Worm (Caenorhabditis elegans): ENCODE measurements around the gene Y116F11B.13.

Gene Y116F11B.13

DNA sequence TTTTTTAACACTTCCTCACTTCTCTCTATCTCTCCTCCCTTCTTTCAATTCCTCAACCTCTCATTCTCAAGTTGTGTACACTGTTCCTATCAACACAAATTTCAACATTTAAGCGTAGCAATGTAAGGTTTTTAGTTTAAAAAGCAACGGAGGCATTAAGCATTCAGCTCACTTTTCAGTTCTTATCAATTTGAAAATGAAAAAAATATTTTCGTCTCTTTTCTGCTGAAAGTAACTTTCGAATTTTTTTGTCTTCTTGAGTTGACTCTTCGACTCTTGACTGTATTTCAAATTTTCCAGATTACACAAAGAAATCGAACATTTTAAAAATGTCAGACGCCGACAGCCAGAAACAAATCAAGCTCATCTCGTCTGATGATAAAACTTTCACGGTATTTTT, 40.9 kb downstream of the Y116F11B.13 start, which contains the start of gene skr-4:
Gene skr-4, plus strand, starts transcription at position 301 of the 400 bp plus-strand sequence.
- no peak for TF ChIP-seq lin-32 (GFP tag; optimal IDR thresholded peaks at IDR 0.05)
- TF ChIP-seq sem-2 (GFP tag; optimal IDR thresholded peaks at IDR 0.05) = no peak
- no peak for TF ChIP-seq ham-2 (GFP tag; optimal IDR thresholded peaks at IDR 0.05)
- TF ChIP-seq ces-1 (GFP tag; optimal IDR thresholded peaks at IDR 0.05) = no peak
- no peak for TF ChIP-seq lin-13 (tag; optimal IDR thresholded peaks at IDR 0.05)
- TF ChIP-seq cnd-1 (tag; optimal IDR thresholded peaks at IDR 0.05) = no peak
- no peak for TF ChIP-seq drap-1 (GFP tag; optimal IDR thresholded peaks at IDR 0.05)
- TF ChIP-seq mls-2 (tag; optimal IDR thresholded peaks at IDR 0.05) = no peak
- no peak for TF ChIP-seq unc-62 (GFP tag; optimal IDR thresholded peaks at IDR 0.05)
- no peak for TF ChIP-seq nhr-76 (tag; optimal IDR thresholded peaks at IDR 0.05)
- no peak for TF ChIP-seq tbx-8 (GFP tag; optimal IDR thresholded peaks at IDR 0.05)
- TF ChIP-seq unc-120 (tag; optimal IDR thresholded peaks at IDR 0.05; ENCODE audit: poor library complexity, severe bottlenecking) = no peak
- no peak for TF ChIP-seq snpc-4 (tag; optimal IDR thresholded peaks at IDR 0.05)
- no peak for TF ChIP-seq mab-5 (tag; optimal IDR thresholded peaks at IDR 0.05)
- TF ChIP-seq M03D4.4 (tag; optimal IDR thresholded peaks at IDR 0.05) = no peak
- TF ChIP-seq nhr-237 (tag; optimal IDR thresholded peaks at IDR 0.05) = no peak
- no peak for TF ChIP-seq pha-4 (tag; optimal IDR thresholded peaks at IDR 0.05)
- TF ChIP-seq nhr-2 (tag; optimal IDR thresholded peaks at IDR 0.05) = no peak
- no peak for TF ChIP-seq unc-39 (tag; optimal IDR thresholded peaks at IDR 0.05)

DNA sequence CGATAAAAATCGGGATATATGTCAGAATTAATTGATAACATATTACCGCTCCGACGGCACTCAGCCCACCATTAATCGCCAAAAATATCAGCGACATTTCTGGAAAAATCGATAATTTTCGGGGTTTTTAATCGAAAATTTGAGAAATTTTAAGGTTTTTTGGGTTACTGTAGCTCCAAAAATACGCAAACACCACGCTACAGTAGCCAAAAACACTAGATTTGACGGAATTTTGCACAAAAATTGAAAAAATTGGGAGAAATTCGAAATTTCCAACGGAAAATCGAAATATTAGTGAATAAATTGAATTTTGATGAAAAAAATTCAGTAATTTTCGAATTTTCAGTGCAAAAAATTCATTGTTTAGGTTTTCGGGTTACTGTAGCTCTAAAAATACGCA, 51.2 kb downstream of the Y116F11B.13 start, which contains the start of gene algn-7:
Gene algn-7, minus strand, starts transcription at position 101 of the 400 bp plus-strand sequence.
- no peak for TF ChIP-seq nhr-12 (tag; optimal IDR thresholded peaks at IDR 0.05)
- TF ChIP-seq lin-32 (GFP tag; optimal IDR thresholded peaks at IDR 0.05) = no peak
- TF ChIP-seq nhr-237 (tag; optimal IDR thresholded peaks at IDR 0.05) = no peak
- no peak for TF ChIP-seq ceh-43 (GFP tag; optimal IDR thresholded peaks at IDR 0.05)
- no peak for TF ChIP-seq nhr-76 (tag; optimal IDR thresholded peaks at IDR 0.05)
- no peak for TF ChIP-seq unc-39 (tag; optimal IDR thresholded peaks at IDR 0.05)
- no peak for TF ChIP-seq elt-3 (tag; optimal IDR thresholded peaks at IDR 0.05)
- no peak for TF ChIP-seq snpc-4 (tag; optimal IDR thresholded peaks at IDR 0.05)
- TF ChIP-seq bed-3 (GFP tag; optimal IDR thresholded peaks at IDR 0.05) = no peak
- no peak for TF ChIP-seq elt-1 (tag; optimal IDR thresholded peaks at IDR 0.05; ENCODE audit: borderline replicate concordance, insufficient read depth)
- no peak for TF ChIP-seq flh-1 (GFP tag; optimal IDR thresholded peaks at IDR 0.05)
- TF ChIP-seq sptf-1 (tag; optimal IDR thresholded peaks at IDR 0.05) = no peak
- TF ChIP-seq hlh-1 (tag; optimal IDR thresholded peaks at IDR 0.05) = no peak
- no peak for TF ChIP-seq lsy-2 (tag; optimal IDR thresholded peaks at IDR 0.05)
- TF ChIP-seq ztf-11 (tag; optimal IDR thresholded peaks at IDR 0.05) = no peak
- TF ChIP-seq unc-120 (tag; optimal IDR thresholded peaks at IDR 0.05; ENCODE audit: poor library complexity, severe bottlenecking) = no peak

All from whole organism, mixed stage, embryonic.